Fruit fly (Drosophila melanogaster) whole organism, embryonic: ENCODE results near the gene plx.

Experiments
- BEAF-32 ChIP-seq: fragments of 200-800 bp; sonication (Bioruptor generic); optimal IDR thresholded peaks from 3 replicates; lab custom pipeline; 2017; ENCODE audit warnings: missing biosample characterization, missing genetic modification characterization, mild to moderate bottlenecking, moderate library complexity, missing genetic modification reagents
- CG10321 ChIP-seq: fragments of 200-800 bp; sonication (Bioruptor generic); IDR thresholded peaks from 2 replicates; pipeline ENCODE4 v1.3.6; 2022; ENCODE audit warnings: missing biosample characterization, missing genetic modification characterization
- CG11247 ChIP-seq: fragments of 200-800 bp; sonication (Bioruptor generic); IDR thresholded peaks from 2 replicates; pipeline ENCODE4 v1.3.6; 2022; ENCODE audit warnings: missing biosample characterization, missing genetic modification characterization
- CG11456 ChIP-seq: fragments of 200-800 bp; sonication (Bioruptor generic); IDR thresholded peaks from 3 replicates; pipeline ENCODE4 v1.3.6; 2022; ENCODE audit warnings: missing biosample characterization, missing genetic modification characterization
- CG11695 ChIP-seq: fragments of 200-800 bp; sonication (Bioruptor generic); IDR thresholded peaks from 3 replicates; pipeline ENCODE4 v1.3.6; 2022; ENCODE audit warnings: missing biosample characterization, missing genetic modification characterization
- CG12299 ChIP-seq: fragments of 200-800 bp; sonication (Bioruptor generic); optimal IDR thresholded peaks from 2 replicates; lab custom pipeline; 2018; ENCODE audit warnings: missing biosample characterization, mild to moderate bottlenecking, missing genetic modification characterization
- CG14710 ChIP-seq: fragments of 200-800 bp; sonication (Bioruptor generic); optimal IDR thresholded peaks from 3 replicates; lab custom pipeline; 2019; ENCODE audit warnings: missing biosample characterization, mild to moderate bottlenecking, missing genetic modification characterization, moderate library complexity
- CG1647 ChIP-seq: fragments of 200-800 bp; sonication (Bioruptor generic); optimal IDR thresholded peaks from 3 replicates; lab custom pipeline; 2016; ENCODE audit warnings: missing biosample characterization, missing genetic modification characterization
- CG17186 ChIP-seq: fragments of 200-800 bp; sonication (Bioruptor generic); optimal IDR thresholded peaks from 3 replicates; lab custom pipeline; 2017; ENCODE audit warnings: missing biosample characterization, missing genetic modification reagents, missing genetic modification characterization
- CG17359 ChIP-seq: fragments of 200-800 bp; sonication (Bioruptor generic); optimal IDR thresholded peaks from 3 replicates; lab custom pipeline; 2018; ENCODE audit warnings: missing biosample characterization, mild to moderate bottlenecking, missing genetic modification characterization, moderate library complexity
- CG17361 ChIP-seq: fragments of 200-800 bp; sonication (Bioruptor generic); IDR thresholded peaks from 3 replicates; pipeline ENCODE4 v1.3.6; 2022; ENCODE audit warnings: missing biosample characterization, missing genetic modification characterization
- CG17385 ChIP-seq: fragments of 200-800 bp; sonication (Bioruptor generic); optimal IDR thresholded peaks from 3 replicates; lab custom pipeline; 2018; ENCODE audit warnings: missing biosample characterization, mild to moderate bottlenecking, missing genetic modification characterization
- CG2120 ChIP-seq: fragments of 200-800 bp; sonication (Bioruptor generic); optimal IDR thresholded peaks from 3 replicates; lab custom pipeline; 2016; ENCODE audit warnings: missing biosample characterization, missing genetic modification characterization
- CG31365 ChIP-seq: fragments of 200-800 bp; sonication (Bioruptor generic); optimal IDR thresholded peaks from 2 replicates; lab custom pipeline; 2018; ENCODE audit warnings: missing biosample characterization, mild to moderate bottlenecking, missing genetic modification characterization
- CG31388 ChIP-seq: fragments of 200-800 bp; sonication (Bioruptor generic); optimal IDR thresholded peaks from 2 replicates; lab custom pipeline; 2016; ENCODE audit warnings: missing biosample characterization, missing genetic modification characterization
- CG31441 ChIP-seq: fragments of 200-800 bp; sonication (Bioruptor generic); IDR thresholded peaks from 2 replicates; pipeline ENCODE4 v1.3.6; 2022; ENCODE audit warnings: missing biosample characterization, missing genetic modification characterization
- CG34224 ChIP-seq: fragments of 200-800 bp; sonication (Bioruptor generic); IDR thresholded peaks from 3 replicates; pipeline ENCODE4 v1.3.6; 2022; ENCODE audit warnings: missing biosample characterization, missing genetic modification characterization; ENCODE audit not compliant: partially characterized antibody
- CG4328 ChIP-seq: fragments of 200-800 bp; sonication (Bioruptor generic); optimal IDR thresholded peaks from 3 replicates; lab custom pipeline; 2017; ENCODE audit warnings: missing biosample characterization, missing genetic modification reagents, missing genetic modification characterization
- CG43689 ChIP-seq: fragments of 200-800 bp; sonication (Bioruptor generic); IDR thresholded peaks from 2 replicates; pipeline ENCODE4 v1.3.6; 2022; ENCODE audit warnings: missing biosample characterization, missing genetic modification characterization
- CG4854 ChIP-seq: fragments of 200-800 bp; sonication (Bioruptor generic); optimal IDR thresholded peaks from 2 replicates; lab custom pipeline; 2016; ENCODE audit warnings: missing biosample characterization, missing genetic modification characterization, inconsistent platforms
- CG8359 ChIP-seq: fragments of 200-800 bp; sonication (Bioruptor generic); optimal IDR thresholded peaks from 2 replicates; lab custom pipeline; 2017; ENCODE audit warnings: missing biosample characterization, mild to moderate bottlenecking, missing genetic modification characterization, borderline replicate concordance
- CG9797 ChIP-seq: fragments of 200-800 bp; sonication (Bioruptor generic); optimal IDR thresholded peaks from 3 replicates; lab custom pipeline; 2018; ENCODE audit warnings: missing biosample characterization, mild to moderate bottlenecking, missing genetic modification characterization
- Dad ChIP-seq: fragments of 200-800 bp; sonication (Bioruptor generic); optimal IDR thresholded peaks from 3 replicates; lab custom pipeline; 2016; ENCODE audit warnings: missing biosample characterization, missing genetic modification characterization
- Dek ChIP-seq: fragments of 200-800 bp; sonication (Bioruptor generic); optimal IDR thresholded peaks from 3 replicates; lab custom pipeline; 2019; ENCODE audit warnings: missing biosample characterization, mild to moderate bottlenecking, missing genetic modification characterization, moderate library complexity
- Dll ChIP-seq: fragments of 200-800 bp; sonication (Bioruptor generic); IDR thresholded peaks from 4 replicates; pipeline ENCODE4 v1.3.6; 2022; ENCODE audit warnings: missing biosample characterization, missing genetic modification characterization; ENCODE audit not compliant: partially characterized antibody
- H15 ChIP-seq: fragments of 200-800 bp; sonication (Bioruptor generic); IDR thresholded peaks from 3 replicates; pipeline ENCODE4 v1.3.6; 2022; ENCODE audit warnings: missing biosample characterization, missing genetic modification characterization
- Hand ChIP-seq: fragments of 200-800 bp; sonication (Bioruptor generic); optimal IDR thresholded peaks from 2 replicates; lab custom pipeline; 2017; ENCODE audit warnings: mild to moderate bottlenecking, missing biosample characterization, missing genetic modification reagents, missing genetic modification characterization
- Lhr ChIP-seq: fragments of 200-800 bp; sonication (Bioruptor generic); optimal IDR thresholded peaks from 3 replicates; lab custom pipeline; 2017; ENCODE audit warnings: mild to moderate bottlenecking, missing biosample characterization, missing genetic modification reagents, missing genetic modification characterization
- Side ChIP-seq: fragments of 200-800 bp; sonication (Bioruptor generic); optimal IDR thresholded peaks from 2 replicates; lab custom pipeline; 2016; ENCODE audit warnings: missing biosample characterization, missing genetic modification characterization
- ara ChIP-seq: fragments of 200-800 bp; sonication (Bioruptor generic); IDR thresholded peaks from 2 replicates; pipeline ENCODE4 v1.3.6; 2022; ENCODE audit warnings: missing biosample characterization, missing genetic modification characterization
- ash1 ChIP-seq: fragments of 200-800 bp; sonication (Bioruptor generic); optimal IDR thresholded peaks from 2 replicates; lab custom pipeline; 2018; ENCODE audit warnings: missing biosample characterization, mild to moderate bottlenecking, missing genetic modification characterization
- bab2 ChIP-seq: fragments of 200-800 bp; sonication (Bioruptor generic); optimal IDR thresholded peaks from 2 replicates; lab custom pipeline; 2016; ENCODE audit warnings: missing biosample characterization, missing genetic modification characterization
- fd3F ChIP-seq: fragments of 200-800 bp; sonication (Bioruptor generic); optimal IDR thresholded peaks from 2 replicates; lab custom pipeline; 2018; ENCODE audit warnings: missing biosample characterization, mild to moderate bottlenecking, missing genetic modification characterization, moderate library complexity
- gfzf ChIP-seq: fragments of 200-800 bp; sonication (Bioruptor generic); optimal IDR thresholded peaks from 2 replicates; lab custom pipeline; 2016; ENCODE audit warnings: missing biosample characterization, mild to moderate bottlenecking, missing genetic modification characterization, moderate library complexity
- hb ChIP-seq: fragments of 200-800 bp; sonication (Bioruptor generic); IDR thresholded peaks from 3 replicates; pipeline ENCODE4 v1.3.6; 2022; ENCODE audit warnings: missing biosample characterization, missing genetic modification characterization; ENCODE audit not compliant: partially characterized antibody
- hbn ChIP-seq: fragments of 200-800 bp; sonication (Bioruptor generic); IDR thresholded peaks from 2 replicates; pipeline ENCODE4 v1.3.6; 2022; ENCODE audit warnings: missing biosample characterization, missing genetic modification characterization; ENCODE audit not compliant: partially characterized antibody
- ind ChIP-seq: fragments of 200-800 bp; sonication (Bioruptor generic); optimal IDR thresholded peaks from 3 replicates; lab custom pipeline; 2016; ENCODE audit warnings: missing biosample characterization, missing genetic modification characterization
- nerfin-1 ChIP-seq: fragments of 200-800 bp; sonication (Bioruptor generic); optimal IDR thresholded peaks from 3 replicates; lab custom pipeline; 2019; ENCODE audit warnings: missing biosample characterization, mild to moderate bottlenecking, missing genetic modification characterization, moderate library complexity
- oc ChIP-seq: fragments of 200-800 bp; sonication (Bioruptor generic); optimal IDR thresholded peaks from 2 replicates; lab custom pipeline; 2018; ENCODE audit warnings: missing biosample characterization, mild to moderate bottlenecking, missing genetic modification characterization, moderate library complexity
- ranshi ChIP-seq: fragments of 200-800 bp; sonication (Bioruptor generic); IDR thresholded peaks from 2 replicates; pipeline ENCODE4 v1.3.6; 2022; ENCODE audit warnings: missing biosample characterization, missing genetic modification characterization
- repo ChIP-seq: fragments of 200-800 bp; sonication (Bioruptor generic); optimal IDR thresholded peaks from 2 replicates; lab custom pipeline; 2016; ENCODE audit warnings: missing biosample characterization, missing genetic modification characterization
- ro ChIP-seq: fragments of 200-800 bp; sonication (Bioruptor generic); IDR thresholded peaks from 2 replicates; pipeline ENCODE4 v1.3.6; 2022; ENCODE audit warnings: missing biosample characterization, missing genetic modification characterization
- shn ChIP-seq: fragments of 200-800 bp; sonication (Bioruptor generic); optimal IDR thresholded peaks from 3 replicates; lab custom pipeline; 2016; ENCODE audit warnings: missing biosample characterization, missing genetic modification characterization
- sna ChIP-seq: fragments of 200-800 bp; sonication (Bioruptor generic); IDR thresholded peaks from 2 replicates; pipeline ENCODE4 v1.3.6; 2022; ENCODE audit warnings: missing biosample characterization, missing genetic modification characterization; ENCODE audit not compliant: partially characterized antibody
- tna ChIP-seq: fragments of 200-800 bp; sonication (Bioruptor generic); IDR thresholded peaks from 2 replicates; pipeline ENCODE4 v1.3.6; 2022; ENCODE audit warnings: missing biosample characterization, missing genetic modification characterization; ENCODE audit not compliant: partially characterized antibody
- unc-4 ChIP-seq: fragments of 200-800 bp; sonication (Bioruptor generic); IDR thresholded peaks from 2 replicates; pipeline ENCODE4 v1.3.6; 2022; ENCODE audit warnings: missing biosample characterization, missing genetic modification characterization; ENCODE audit not compliant: partially characterized antibody
- unpg ChIP-seq: fragments of 200-800 bp; sonication (Bioruptor generic); optimal IDR thresholded peaks from 3 replicates; lab custom pipeline; 2018; ENCODE audit warnings: missing biosample characterization, mild to moderate bottlenecking, missing genetic modification characterization, moderate library complexity
- zen2 ChIP-seq: fragments of 200-800 bp; sonication (Bioruptor generic); IDR thresholded peaks from 3 replicates; pipeline ENCODE4 v1.3.6; 2022; ENCODE audit warnings: missing biosample characterization, missing genetic modification characterization; ENCODE audit not compliant: partially characterized antibody

plx gene

DNA sequence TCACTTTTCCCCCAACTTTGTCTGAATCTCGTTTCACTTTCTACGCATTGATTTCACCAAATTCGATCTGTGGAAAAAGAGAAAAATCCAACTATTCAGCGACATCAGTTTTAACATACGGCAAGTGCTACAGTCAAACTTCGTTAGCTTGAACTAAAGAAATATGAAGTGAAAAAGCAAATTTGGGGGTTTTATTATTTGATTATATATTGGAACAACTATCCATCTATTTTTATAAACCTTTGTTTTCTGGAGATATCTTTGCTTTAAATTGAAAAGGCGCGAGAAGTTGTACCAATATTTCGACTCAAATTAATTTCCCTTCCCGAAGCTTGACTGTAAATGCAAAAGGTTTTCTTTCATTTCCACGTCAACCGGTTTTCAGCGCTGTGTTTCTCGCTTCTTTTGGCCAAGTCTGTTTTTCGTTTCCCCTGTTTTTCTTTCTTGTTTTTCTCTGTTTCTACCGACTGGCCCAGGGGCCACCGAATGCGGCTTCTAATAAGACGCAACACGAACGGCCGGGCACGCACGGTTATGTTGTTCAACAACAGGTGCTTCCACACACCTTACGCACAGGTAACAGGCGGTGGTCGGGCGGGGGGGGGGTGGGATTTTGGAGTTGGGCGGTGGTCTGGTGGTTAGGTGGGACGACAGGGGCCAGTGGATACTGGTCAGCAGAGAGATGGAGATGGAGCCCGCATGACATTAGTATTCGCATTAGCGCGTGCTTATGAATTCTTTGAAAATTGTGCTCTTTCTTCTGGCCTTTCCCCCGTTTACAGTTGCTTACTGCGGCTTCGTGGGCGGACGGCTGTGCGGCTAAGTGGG, 2.5 kb upstream of the plx start (continued):
- TF ChIP-seq CG9797 (GFP tag; lab: Kevin White, UChicago) (no peak), CG8359 (GFP tag; lab: Kevin White, UChicago) (peak; percentile 11), ranshi (GFP tag; lab: Robert Waterston, UW) (0 out of 2 replicates have a peak, but pooled peaks have one; percentile 14), bab2 (GFP tag; lab: Kevin White, UChicago) (peak; percentile 41), CG1647 (no peak), CG17385 (GFP tag; lab: Kevin White, UChicago) (peak; percentile 58), zen2 (no peak), Dad (GFP tag; lab: Kevin White, UChicago) (peak; percentile 22), CG34224 (no peak), tna (no peak), Lhr (GFP tag; lab: Kevin White, UChicago) (peak; percentile 2), ash1 (no peak), Dek (tag; lab: Kevin White, UChicago) (peak; percentile 18), CG31365 (tag; lab: Kevin White, UChicago) (no peak), ara (GFP tag; lab: Robert Waterston, UW) (no peak; the same call in 1 of the 2 replicates), sna (no peak), CG4854 (GFP tag; lab: Kevin White, UChicago) (peak; percentile 9), oc (tag; lab: Kevin White, UChicago) (peak; percentile 63), ind (GFP tag; lab: Kevin White, UChicago) (peak; percentile 36), Hand (GFP tag; lab: Kevin White, UChicago) (no peak), unc-4 (GFP tag; lab: Robert Waterston, UW) (no peak), ro (GFP tag; lab: Robert Waterston, UW) (peak; percentile 32; the same call in 1 of the 2 replicates), CG14710 (tag; lab: Kevin White, UChicago) (peak; percentile 71), CG17186 (no peak), repo (no peak), CG11695 (GFP tag; lab: Robert Waterston, UW) (0 out of 3 replicates have a peak, but pooled peaks have one; percentile 22), nerfin-1 (tag; lab: Kevin White, UChicago) (peak; percentile 49), CG2120 (GFP tag; lab: Kevin White, UChicago) (no peak), CG31388 (GFP tag; lab: Kevin White, UChicago) (no peak), Side (GFP tag; lab: Kevin White, UChicago) (no peak), shn (GFP tag; lab: Kevin White, UChicago) (no peak), unpg (GFP tag; lab: Kevin White, UChicago) (peak; percentile 80), CG12299 (tag; lab: Kevin White, UChicago) (peak; percentile 35), CG11247 (GFP tag; lab: Robert Waterston, UW) (no peak), CG17359 (tag; lab: Kevin White, UChicago) (peak; percentile 77), hb (no peak), CG10321 (GFP tag; lab: Robert Waterston, UW) (no peak), CG31441 (GFP tag; lab: Robert Waterston, UW) (peak; percentile 83), fd3F (GFP tag; lab: Kevin White, UChicago) (no peak), BEAF-32 (GFP tag; lab: Kevin White, UChicago) (no peak), CG11456 (GFP tag; lab: Robert Waterston, UW) (no peak), CG43689 (no peak), gfzf (no peak), Dll (GFP tag; lab: Robert Waterston, UW) (no peak), CG4328 (no peak), H15 (GFP tag; lab: Robert Waterston, UW) (0 out of 3 replicates have a peak, but pooled peaks have one; percentile 32), hbn (GFP tag; lab: Robert Waterston, UW) (no peak), CG17361 (GFP tag; lab: Robert Waterston, UW) (peak; percentile 78)
